Fruit fly (Drosophila melanogaster): ENCODE data around the gene CG10341.

Gene CG10341

dm6 chr2L:18681903-18682302, 16.6 kb upstream of the CG10341 start, which contains the start of gene tos:
tos (minus strand) TSS chr2L:18682075.
- TF ChIP-seq CG8478 (optimal IDR thresholded peaks at IDR 0.05) (no peak), CTCF (optimal IDR thresholded peaks at IDR 0.05) (no peak)

DNA sequence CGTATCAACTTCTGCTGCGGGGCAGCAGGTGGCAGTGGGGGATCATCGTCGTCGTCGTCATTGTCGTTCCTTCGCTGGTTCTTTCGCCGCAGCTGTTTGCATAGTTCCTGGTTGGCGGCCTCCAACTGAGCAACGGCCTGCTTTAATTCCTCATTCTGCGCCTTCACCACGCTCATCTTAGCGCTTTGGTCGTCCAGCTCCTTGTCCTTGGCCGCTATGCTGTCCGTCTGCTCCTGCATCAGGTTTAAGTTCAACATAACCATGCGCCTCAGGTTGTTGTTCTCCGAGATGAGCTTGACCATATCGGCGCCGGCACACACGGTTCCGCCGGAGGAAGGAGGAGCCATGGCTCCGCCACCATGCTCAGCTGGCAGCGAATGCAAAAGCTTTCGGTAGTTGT, 10.7 kb upstream of the CG10341 start:
- no peak for TF ChIP-seq CTCF (optimal IDR thresholded peaks at IDR 0.05)
- no peak for TF ChIP-seq CG8478 (optimal IDR thresholded peaks at IDR 0.05)

DNA sequence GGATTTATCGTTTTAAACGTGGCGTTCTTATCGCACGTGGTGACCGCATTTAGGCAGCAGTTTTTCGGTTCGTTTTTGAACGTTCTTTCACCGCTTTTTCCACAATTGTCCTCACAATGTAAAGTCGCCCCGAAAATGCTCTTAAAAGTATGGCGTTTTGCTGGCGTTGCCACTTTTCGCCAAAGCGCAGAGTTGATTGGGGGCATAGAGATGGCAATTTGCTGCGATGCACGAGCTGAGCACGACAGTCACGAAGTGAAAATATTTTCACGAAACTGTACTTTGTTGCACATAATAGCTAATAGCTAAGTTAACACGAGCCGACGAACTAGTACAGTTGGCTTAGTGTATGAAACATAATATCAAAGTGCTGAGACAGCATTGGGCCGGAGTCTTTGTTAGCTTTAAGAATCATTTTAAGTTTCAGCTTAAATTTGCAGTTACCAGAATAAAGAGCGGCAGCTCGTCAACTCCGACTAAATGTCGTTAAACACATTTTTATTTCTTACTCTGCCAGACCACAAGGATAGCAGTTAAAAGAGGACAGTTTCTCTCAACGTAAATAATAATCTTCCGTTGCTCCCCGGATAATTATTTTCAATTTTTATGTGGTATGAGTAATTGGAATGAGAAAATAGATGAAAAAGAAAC, 9.7 kb upstream of the CG10341 start, which contains the start of gene msl-1:
TSS of gene msl-1 (minus strand) at position 155 of the 651 bp plus-strand sequence.
- TF ChIP-seq CG8478 (optimal IDR thresholded peaks at IDR 0.05), result no peak
- TF ChIP-seq CTCF (optimal IDR thresholded peaks at IDR 0.05), result peak; percentile 36 to 46

dm6 chr2L:18689376-18689775, 9.1 kb upstream of the CG10341 start, which contains the start of gene CG10336:
CG10336 (plus strand) TSS chr2L:18689528.
- TF ChIP-seq CTCF (optimal IDR thresholded peaks at IDR 0.05) (no peak), CG8478 (optimal IDR thresholded peaks at IDR 0.05) (no peak)

DNA sequence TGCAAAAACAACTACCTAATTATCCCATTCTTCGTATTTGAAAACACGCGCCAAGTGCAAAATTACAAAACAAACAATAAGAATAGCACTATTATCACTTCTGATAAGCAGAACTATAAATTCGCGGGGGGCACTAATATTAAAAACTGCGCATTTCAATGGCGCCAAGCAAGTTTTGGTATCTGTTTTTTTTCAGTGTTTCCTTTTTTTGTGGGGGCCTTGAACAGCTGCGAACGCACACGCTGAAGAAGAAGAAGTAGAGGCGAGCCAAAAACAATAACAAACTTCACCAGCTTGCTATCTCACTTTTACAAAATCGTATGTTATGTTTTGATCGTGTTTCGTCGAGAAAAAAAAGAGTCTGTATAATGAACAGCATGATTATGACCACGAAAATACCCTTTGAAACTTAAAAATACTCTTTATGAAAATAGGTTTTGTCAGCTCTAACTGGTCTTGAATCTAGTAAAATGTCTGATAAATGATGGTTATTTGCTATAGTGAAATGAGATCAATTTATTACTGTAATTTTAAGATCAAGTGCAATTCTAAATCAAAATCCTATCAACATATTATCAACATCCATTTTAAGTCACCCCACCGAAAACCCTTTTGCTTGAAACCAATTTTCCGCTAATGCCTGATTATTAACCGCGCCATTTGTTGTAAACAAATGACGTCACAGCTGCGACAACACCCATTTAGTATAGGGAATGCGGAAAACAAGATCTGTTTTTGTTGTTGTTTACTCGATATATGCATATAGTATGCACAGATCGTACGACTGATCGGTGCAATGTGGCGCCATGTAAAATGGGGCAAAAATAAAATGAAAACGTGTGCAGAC, 4.4 kb upstream of the CG10341 start:
- TF ChIP-seq CG8478 (optimal IDR thresholded peaks at IDR 0.05) (no peak), CTCF (optimal IDR thresholded peaks at IDR 0.05) (no peak)

- no peak for TF ChIP-seq CTCF (optimal IDR thresholded peaks at IDR 0.05)
- TF ChIP-seq CG8478 (optimal IDR thresholded peaks at IDR 0.05), result no peak
Observed at dm6 chr2L:18694724-18695105, 3.8 kb upstream of the CG10341 start.

- TF ChIP-seq CG8478 (optimal IDR thresholded peaks at IDR 0.05), result no peak
- TF ChIP-seq CTCF (optimal IDR thresholded peaks at IDR 0.05), result no peak
Observed at dm6 chr2L:18695404-18695804, 3.1 kb upstream of the CG10341 start, which contains the start of the genes CG10383 and CG10338. CG10383 (minus strand) TSS chr2L:18695602. CG10338 (plus strand) TSS chr2L:18695664.

dm6 chr2L:18702721-18703488, 4.4 kb downstream of the CG10341 start, which contains the start of the genes CG10376 and CG10343:
CG10376 (minus strand) TSS chr2L:18703105.
CG10343 (plus strand) TSS chr2L:18703473.
- TF ChIP-seq CG8478 (optimal IDR thresholded peaks at IDR 0.05) (no peak), CTCF (optimal IDR thresholded peaks at IDR 0.05) (no peak)

DNA sequence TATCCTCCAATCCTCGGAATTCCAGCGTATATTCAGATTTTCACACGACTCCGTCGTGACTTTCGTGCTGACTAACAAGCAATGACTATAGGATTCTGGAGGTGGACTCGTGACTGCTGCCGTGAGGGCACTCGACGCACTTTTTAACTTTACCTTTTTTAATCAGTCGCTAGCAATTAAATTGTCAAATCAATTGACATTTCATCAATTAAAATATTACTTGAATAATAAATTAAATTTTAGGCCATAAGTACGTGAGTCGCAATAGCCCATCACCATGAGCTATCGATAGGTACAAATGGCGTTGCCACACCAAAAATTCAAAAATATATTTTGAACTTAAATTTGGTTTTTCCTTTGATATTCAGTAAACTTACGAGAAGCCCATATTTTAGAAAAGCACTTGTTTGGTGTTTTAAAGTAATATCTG, 7.1 kb downstream of the CG10341 start, which contains the start of gene Jwa:
TSS of gene Jwa (minus strand) at position 87 of the 430 bp plus-strand sequence.
- no peak for TF ChIP-seq CTCF (optimal IDR thresholded peaks at IDR 0.05)
- no peak for TF ChIP-seq CG8478 (optimal IDR thresholded peaks at IDR 0.05)

DNA sequence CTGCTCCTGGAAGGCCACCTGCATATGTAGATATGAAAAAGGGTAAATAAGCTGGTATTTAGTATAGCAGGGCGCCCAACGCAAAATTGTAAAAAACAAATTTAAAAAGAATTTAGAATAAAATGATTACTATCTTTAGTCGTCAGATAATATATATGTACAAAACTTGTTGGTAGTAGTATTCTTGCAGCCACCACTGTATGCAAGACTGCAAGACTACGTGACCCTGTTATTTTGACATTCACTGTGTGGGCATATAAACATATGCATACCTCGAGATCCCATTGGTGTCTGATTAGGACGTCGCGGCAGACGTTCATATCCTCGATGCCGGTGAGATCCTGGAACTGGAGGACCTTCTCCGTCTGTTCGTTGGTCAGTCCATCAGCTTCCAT, 9.3 kb downstream of the CG10341 start:
- TF ChIP-seq CG8478 (optimal IDR thresholded peaks at IDR 0.05) (no peak), CTCF (optimal IDR thresholded peaks at IDR 0.05) (no peak)

- TF ChIP-seq CTCF (optimal IDR thresholded peaks at IDR 0.05), result no peak
- TF ChIP-seq CG8478 (optimal IDR thresholded peaks at IDR 0.05), result no peak
Observed at dm6 chr2L:18708239-18708891, 9.9 kb downstream of the CG10341 start, which contains the start of the genes Faf2 and Grip71. Faf2 (minus strand) TSS chr2L:18708688. Grip71 (plus strand) TSS chr2L:18708846.

DNA sequence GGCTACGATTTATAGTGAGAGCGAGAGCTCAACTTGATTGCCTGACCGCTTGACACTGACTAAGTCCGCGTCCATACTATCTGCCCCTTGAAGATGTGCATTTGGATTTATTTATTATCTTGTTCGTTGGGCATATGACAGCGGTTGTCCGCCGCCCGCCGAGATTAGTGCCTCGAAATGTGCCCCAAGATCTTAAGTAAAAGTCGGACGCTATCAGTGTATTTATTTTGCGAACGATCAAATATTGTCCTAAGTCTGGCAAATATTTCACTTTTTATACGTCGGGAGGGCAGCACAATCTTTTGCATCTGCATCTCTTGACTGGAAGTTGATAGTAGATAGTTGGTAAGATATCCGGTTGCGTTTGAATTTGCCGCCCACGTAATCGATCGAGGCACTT, 15.2 kb downstream of the CG10341 start, which contains the start of gene Irk3:
TSS of gene Irk3 (minus strand) at position 63 of the 400 bp plus-strand sequence.
- TF ChIP-seq CG8478 (optimal IDR thresholded peaks at IDR 0.05) (no peak), CTCF (optimal IDR thresholded peaks at IDR 0.05) (no peak)

DNA sequence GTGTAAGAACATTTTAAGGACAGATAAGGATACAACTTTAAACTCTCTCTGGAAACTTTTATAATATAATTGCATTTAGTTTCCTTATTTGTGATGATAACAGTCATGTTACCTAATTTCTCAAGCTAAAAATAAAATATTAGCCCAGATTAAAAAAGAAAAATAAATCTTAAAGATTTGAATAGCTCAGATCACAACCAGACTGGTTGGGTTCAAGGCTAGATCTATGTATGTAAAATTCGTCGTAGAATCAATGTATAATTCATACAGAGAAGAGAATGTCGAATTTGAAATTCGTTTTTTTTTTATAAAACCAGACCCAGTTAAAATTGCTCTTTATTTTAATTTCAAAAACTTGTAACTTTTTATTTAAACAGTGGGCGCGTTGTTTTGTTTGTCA, 15.6 kb downstream of the CG10341 start:
- peak in 1 of 2 experiments; percentile 63 for TF ChIP-seq CTCF (optimal IDR thresholded peaks at IDR 0.05)
- TF ChIP-seq CG8478 (optimal IDR thresholded peaks at IDR 0.05), result no peak
